Worm (Caenorhabditis elegans): ENCODE measurements around the gene spe-17.

The spe-17 gene

ce11 chrIV:12032383-12032782 is 19.2 kb downstream of the spe-17 start (continued):
- TF ChIP-seq tbx-2 (tag; optimal IDR thresholded peaks at IDR 0.05) (peak; percentile 61), elt-2 (tag; optimal IDR thresholded peaks at IDR 0.05) (peak; percentile 97), ama-1 (optimal IDR thresholded peaks at IDR 0.05) (peak; percentile 79), skn-1 (tag; optimal IDR thresholded peaks at IDR 0.05) (peak; percentile 59), R02D3.7 (tag; optimal IDR thresholded peaks at IDR 0.05) (no peak), nhr-28 (tag; optimal IDR thresholded peaks at IDR 0.05) (no peak), lsy-12 (tag; optimal IDR thresholded peaks at IDR 0.05) (peak; percentile 83), jun-1 (tag; optimal IDR thresholded peaks at IDR 0.05) (peak; percentile 86), nhr-23 (tag; optimal IDR thresholded peaks at IDR 0.05) (peak; percentile 92), daf-12 (tag; optimal IDR thresholded peaks at IDR 0.05) (no peak), nhr-76 (tag; optimal IDR thresholded peaks at IDR 0.05) (no peak)

- TF ChIP-seq ceh-9 (tag; optimal IDR thresholded peaks at IDR 0.05) = no peak
- TF ChIP-seq pha-4 (tag; optimal IDR thresholded peaks at IDR 0.05) = peak; percentile 4
- peak; percentile 84 for TF ChIP-seq ama-1 (optimal IDR thresholded peaks at IDR 0.05)
These were observed 20.8 kb downstream of the spe-17 start, which contains the start of gene sqst-1 for ce11 chrIV:12033985-12034384. TSS of gene sqst-1 (plus strand) at chrIV:12034282.

- TF ChIP-seq nhr-43 (tag; optimal IDR thresholded peaks at IDR 0.05; ENCODE audit: poor library complexity, severe bottlenecking) (no peak), ama-1 (optimal IDR thresholded peaks at IDR 0.05) (peak; percentile 9), lsy-12 (tag; optimal IDR thresholded peaks at IDR 0.05) (no peak), nhr-25 (tag; optimal IDR thresholded peaks at IDR 0.05) (peak; percentile 29)
These were observed 21.6 kb downstream of the spe-17 start for ce11 chrIV:12034776-12035175.

- TF ChIP-seq nhr-237 (tag; optimal IDR thresholded peaks at IDR 0.05) (no peak), ama-1 (optimal IDR thresholded peaks at IDR 0.05) (no peak), unc-62 (GFP tag; optimal IDR thresholded peaks at IDR 0.05) (no peak), nhr-12 (tag; optimal IDR thresholded peaks at IDR 0.05) (no peak), jun-1 (tag; optimal IDR thresholded peaks at IDR 0.05) (no peak), nhr-25 (tag; optimal IDR thresholded peaks at IDR 0.05) (no peak), pha-4 (tag; optimal IDR thresholded peaks at IDR 0.05) (no peak), hmg-11 (tag; optimal IDR thresholded peaks at IDR 0.05) (no peak), ceh-9 (tag; optimal IDR thresholded peaks at IDR 0.05) (no peak), egl-27 (tag; optimal IDR thresholded peaks at IDR 0.05) (no peak), nhr-76 (tag; optimal IDR thresholded peaks at IDR 0.05) (no peak)
These were observed 22.2 kb downstream of the spe-17 start for ce11 chrIV:12035422-12035821.

- TF ChIP-seq ama-1 (optimal IDR thresholded peaks at IDR 0.05) = peak; percentile 91
- no peak for TF ChIP-seq unc-39 (tag; optimal IDR thresholded peaks at IDR 0.05)
- no peak for TF ChIP-seq nhr-28 (tag; optimal IDR thresholded peaks at IDR 0.05)
- TF ChIP-seq nhr-67 (tag; optimal IDR thresholded peaks at IDR 0.05) = no peak
- TF ChIP-seq snpc-4 (tag; optimal IDR thresholded peaks at IDR 0.05) = no peak
- no peak for TF ChIP-seq elt-1 (tag; optimal IDR thresholded peaks at IDR 0.05)
- no peak for TF ChIP-seq fkh-2 (tag; optimal IDR thresholded peaks at IDR 0.05)
- peak; percentile 19 for TF ChIP-seq elt-2 (tag; optimal IDR thresholded peaks at IDR 0.05)
- TF ChIP-seq pqm-1 (tag; optimal IDR thresholded peaks at IDR 0.05) = no peak
- TF ChIP-seq lin-15B (tag; optimal IDR thresholded peaks at IDR 0.05) = no peak
- no peak for TF ChIP-seq R02D3.7 (tag; optimal IDR thresholded peaks at IDR 0.05)
- no peak for TF ChIP-seq nhr-11 (tag; optimal IDR thresholded peaks at IDR 0.05)
- peak; percentile 42 for TF ChIP-seq nhr-25 (tag; optimal IDR thresholded peaks at IDR 0.05)
- TF ChIP-seq mdl-1 (tag; optimal IDR thresholded peaks at IDR 0.05) = no peak
- no peak for TF ChIP-seq egl-5 (tag; optimal IDR thresholded peaks at IDR 0.05)
- no peak for TF ChIP-seq nfya-1 (tag; optimal IDR thresholded peaks at IDR 0.05; ENCODE audit: insufficient read depth)
- no peak for TF ChIP-seq sea-2 (GFP tag; optimal IDR thresholded peaks at IDR 0.05)
- TF ChIP-seq nhr-76 (tag; optimal IDR thresholded peaks at IDR 0.05) = no peak
- no peak for TF ChIP-seq ceh-16 (tag; optimal IDR thresholded peaks at IDR 0.05)
- TF ChIP-seq tbx-2 (tag; optimal IDR thresholded peaks at IDR 0.05) = peak; percentile 56
- no peak for TF ChIP-seq ztf-11 (tag; optimal IDR thresholded peaks at IDR 0.05)
- TF ChIP-seq ceh-9 (tag; optimal IDR thresholded peaks at IDR 0.05) = no peak
- TF ChIP-seq fos-1 (tag; optimal IDR thresholded peaks at IDR 0.05) = no peak
- no peak for TF ChIP-seq egl-27 (tag; optimal IDR thresholded peaks at IDR 0.05)
- no peak for TF ChIP-seq hmg-11 (tag; optimal IDR thresholded peaks at IDR 0.05)
- no peak for TF ChIP-seq fkh-10 (GFP tag; optimal IDR thresholded peaks at IDR 0.05)
- no peak for TF ChIP-seq aly-2 (tag; optimal IDR thresholded peaks at IDR 0.05)
- no peak for TF ChIP-seq nhr-23 (tag; optimal IDR thresholded peaks at IDR 0.05)
- peak; percentile 13 for TF ChIP-seq ztf-4 (tag; optimal IDR thresholded peaks at IDR 0.05)
- no peak for TF ChIP-seq daf-12 (tag; optimal IDR thresholded peaks at IDR 0.05)
- no peak for TF ChIP-seq nhr-237 (tag; optimal IDR thresholded peaks at IDR 0.05)
- no peak for TF ChIP-seq unc-62 (GFP tag; optimal IDR thresholded peaks at IDR 0.05)
- TF ChIP-seq ceh-28 (tag; optimal IDR thresholded peaks at IDR 0.05) = no peak
- peak; percentile 5 for TF ChIP-seq lsy-12 (tag; optimal IDR thresholded peaks at IDR 0.05)
- peak in 1 of 3 experiments; percentile 9 for TF ChIP-seq elt-3 (tag; optimal IDR thresholded peaks at IDR 0.05)
- TF ChIP-seq ZK546.5 (tag; optimal IDR thresholded peaks at IDR 0.05) = no peak
- TF ChIP-seq nhr-12 (tag; optimal IDR thresholded peaks at IDR 0.05) = no peak
- TF ChIP-seq nhr-43 (tag; optimal IDR thresholded peaks at IDR 0.05; ENCODE audit: poor library complexity, severe bottlenecking) = peak; percentile 20
- TF ChIP-seq lin-39 (tag; optimal IDR thresholded peaks at IDR 0.05) = no peak
These were observed 23.7 kb downstream of the spe-17 start for ce11 chrIV:12036924-12037323.
